Fruit fly (Drosophila melanogaster) whole organism: ENCODE data around the gene asp.
A peak's percentile ranks its signal among the peaks of the same experiment; 100 is the strongest.

Experiments
- CG8478 ChIP-seq: fragments of >200 bp; optimal IDR thresholded peaks from 2 replicates; lab custom pipeline; 2018; ENCODE audit warnings: inconsistent platforms
- Dll ChIP-seq: fragments of >200 bp; optimal IDR thresholded peaks from 2 replicates; lab custom pipeline; 2017
- EcR ChIP-seq, 2 experiments: fragments of >200 bp; optimal IDR thresholded peaks; 2 replicates each; lab custom pipeline; 2017; ENCODE audit warnings: missing biosample characterization in 2 of 2, missing genetic modification characterization in 2 of 2, missing genetic modification reagents in 2 of 2
- pan ChIP-seq: fragments of >200 bp; optimal IDR thresholded peaks from 2 replicates; lab custom pipeline; 2017
- psq ChIP-seq: fragments of >200 bp; optimal IDR thresholded peaks from 2 replicates; lab custom pipeline; 2017
- usp ChIP-seq: fragments of >200 bp; optimal IDR thresholded peaks from 2 replicates; lab custom pipeline; 2017; ENCODE audit warnings: missing biosample characterization, missing genetic modification characterization, mixed read lengths

- no peak for TF ChIP-seq usp (GFP tag; lab: Kevin White, UChicago)
- TF ChIP-seq pan (lab: Kevin White, UChicago) = no peak
- TF ChIP-seq EcR (GFP tag; optimal IDR thresholded peaks at IDR 0.05; lab: Kevin White, UChicago) = no peak
- no peak for TF ChIP-seq psq (lab: Kevin White, UChicago)
- TF ChIP-seq Dll = peak; percentile 35
- TF ChIP-seq CG8478 = no peak
Observed at dm6 chr3R:24768538-24769401, 15.1 kb downstream of the asp start, which contains the start of gene CG13631.
